Worm (Caenorhabditis elegans): ENCODE data around the gene nstp-4.
"Not testable (repeated sequence)": the region's sequence is repeated elsewhere in the genome, so short reads cannot be mapped to it uniquely, and the experiment has no call there.

nstp-4 gene

DNA sequence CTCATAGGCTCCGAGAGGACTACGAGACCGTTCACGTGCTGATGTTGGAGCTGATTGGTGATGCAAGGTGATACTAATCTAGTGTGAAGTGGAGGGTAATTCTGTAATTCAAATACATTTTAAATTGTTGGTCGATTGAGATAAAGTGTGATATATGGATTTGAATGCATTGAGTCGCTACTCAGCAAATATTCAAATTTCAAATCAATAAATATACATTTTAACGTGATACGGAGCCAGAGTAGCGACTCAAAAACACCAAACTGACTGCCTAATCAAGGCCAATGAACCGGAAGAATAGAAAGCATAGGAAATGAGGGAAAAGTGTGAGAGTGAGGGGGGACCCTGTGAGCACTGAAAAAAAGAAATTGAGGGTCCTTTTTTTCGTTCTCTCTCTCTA, 10.7 kb downstream of the nstp-4 start, which contains the start of gene C03H5.6:
TSS of gene C03H5.6 (minus strand) at position 101 of the 400 bp plus-strand sequence.
- TF ChIP-seq unc-62 (GFP tag; optimal IDR thresholded peaks at IDR 0.05) = no peak

DNA sequence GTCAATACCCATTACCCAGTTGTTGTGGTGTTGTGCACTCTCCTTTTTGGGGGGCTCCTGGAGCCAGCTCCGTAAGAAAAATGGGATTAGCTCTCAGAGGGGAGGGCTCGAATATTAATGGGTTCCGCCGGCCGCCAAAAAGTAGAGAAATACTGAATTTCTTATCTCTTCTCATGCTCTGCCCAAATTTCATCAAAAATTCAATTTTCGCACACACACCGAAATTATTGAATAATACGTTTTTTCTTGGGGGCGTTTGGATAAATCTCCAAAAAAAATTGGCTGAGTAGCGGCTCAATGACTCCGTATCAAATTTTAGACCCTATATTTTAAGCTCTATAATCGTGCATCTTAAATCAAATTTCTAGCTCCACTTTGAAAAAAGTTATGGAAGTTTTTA, 11.5 kb downstream of the nstp-4 start:
- no peak for TF ChIP-seq unc-62 (GFP tag; optimal IDR thresholded peaks at IDR 0.05)

DNA sequence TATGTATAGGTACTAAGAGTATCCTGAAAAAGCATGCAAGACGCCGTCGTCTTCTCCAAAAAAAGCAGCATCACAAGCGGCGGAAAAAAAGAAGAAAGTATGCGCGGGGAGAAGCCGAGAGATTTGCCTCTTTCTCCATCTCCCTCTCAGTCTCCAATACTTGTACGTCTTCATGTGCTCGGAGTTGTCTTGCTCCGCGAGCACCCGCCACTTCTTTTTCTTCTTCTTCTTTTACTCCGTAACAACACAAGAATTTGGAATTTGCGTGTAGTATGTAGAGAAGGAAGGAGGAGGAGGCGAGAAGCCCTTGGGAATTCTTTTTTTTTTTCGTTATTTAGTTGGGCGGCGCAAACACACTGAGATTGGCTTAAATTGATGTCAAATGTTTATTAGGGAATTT, 12.6 kb downstream of the nstp-4 start:
- no peak for TF ChIP-seq unc-62 (GFP tag; optimal IDR thresholded peaks at IDR 0.05)

DNA sequence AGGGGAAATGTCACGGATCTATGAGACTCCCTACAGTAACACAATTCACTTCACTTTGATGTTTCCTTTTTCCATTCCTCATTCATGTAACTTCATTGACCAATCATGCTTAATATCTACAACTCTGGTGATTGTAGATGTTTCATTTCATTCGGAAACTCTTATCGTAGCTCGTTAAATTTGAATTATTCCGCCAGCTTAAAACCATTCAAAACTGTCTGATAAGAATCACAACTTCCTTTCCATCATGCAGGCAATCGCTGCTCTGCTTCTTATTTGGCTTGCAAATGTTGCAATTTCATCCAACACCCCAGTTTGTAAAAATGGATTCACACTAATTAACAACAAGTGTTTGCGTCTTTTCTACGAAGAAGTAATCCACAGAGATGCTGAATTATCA, 13.8 kb downstream of the nstp-4 start, which contains the start of gene clec-10:
TSS of gene clec-10 (plus strand) at position 244 of the 400 bp plus-strand sequence.
- no peak for TF ChIP-seq unc-62 (GFP tag; optimal IDR thresholded peaks at IDR 0.05)

DNA sequence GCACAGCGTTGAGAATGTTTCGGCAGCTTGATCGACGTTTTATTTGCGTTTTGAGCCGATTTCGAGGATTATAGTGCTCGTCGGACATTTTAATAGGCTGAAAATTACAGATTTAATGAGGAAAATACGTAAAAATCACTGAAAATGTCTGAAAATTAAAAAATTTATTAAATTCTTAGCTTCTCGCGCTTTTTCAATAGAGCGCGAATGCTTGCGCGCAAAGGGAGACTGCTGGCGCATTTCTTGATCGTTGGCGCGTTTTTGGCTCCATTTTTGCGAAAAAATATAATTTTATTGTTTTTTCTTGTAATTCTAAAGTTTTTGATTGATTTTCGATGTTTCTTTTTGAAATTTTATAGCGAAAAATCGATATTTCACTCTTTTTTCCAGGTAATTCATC, 22.2 kb downstream of the nstp-4 start, which contains the start of the genes dnsn-1 and C24H12.4:
TSS of gene dnsn-1 (minus strand) at position 101 of the 400 bp plus-strand sequence.
TSS of gene C24H12.4 (plus strand) at position 391 of the 400 bp plus-strand sequence.
- no peak for TF ChIP-seq unc-62 (GFP tag; optimal IDR thresholded peaks at IDR 0.05)

DNA sequence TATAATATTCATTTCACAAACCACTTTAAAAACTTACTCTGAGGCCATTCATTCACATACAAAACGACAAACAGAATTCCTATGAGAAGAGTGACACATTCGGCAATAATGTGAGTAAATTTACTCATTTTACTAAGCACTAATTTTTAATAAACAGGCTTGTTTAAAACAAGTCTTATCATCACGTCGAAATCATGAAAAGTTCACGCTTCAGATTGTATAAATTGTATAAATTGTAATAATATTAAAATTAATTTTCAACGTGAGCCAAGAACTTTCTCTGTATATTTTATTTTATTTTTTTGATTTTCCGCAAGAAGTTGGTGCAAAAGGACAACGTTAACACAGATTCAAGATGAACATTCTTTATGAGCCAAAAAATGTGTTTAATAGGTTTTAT, 30.1 kb downstream of the nstp-4 start, which contains the start of gene C24H12.6:
TSS of gene C24H12.6 (minus strand) at position 101 of the 400 bp plus-strand sequence.
- TF ChIP-seq unc-62 (GFP tag; optimal IDR thresholded peaks at IDR 0.05) = no peak

DNA sequence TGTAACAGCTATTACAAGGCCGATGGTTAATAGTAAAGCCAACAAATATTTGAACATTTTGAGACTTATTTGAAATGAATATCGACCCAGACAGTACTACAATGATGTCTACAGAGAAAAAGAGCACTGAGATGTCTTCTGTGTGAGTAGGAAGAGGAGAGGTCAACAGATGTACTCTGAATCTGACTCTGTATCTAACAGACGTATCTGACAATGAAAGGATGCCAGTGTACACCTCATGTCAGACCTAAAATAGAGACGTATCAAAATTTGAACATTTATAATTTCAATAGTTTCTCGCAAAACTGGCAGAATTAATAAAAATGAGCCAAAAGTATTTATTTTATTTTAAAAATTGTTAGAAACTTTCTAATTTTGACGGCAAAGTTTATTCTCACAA, 34.5 kb downstream of the nstp-4 start, which contains the start of gene C24H12.8:
TSS of gene C24H12.8 (minus strand) at position 101 of the 400 bp plus-strand sequence.
- TF ChIP-seq unc-62 (GFP tag; optimal IDR thresholded peaks at IDR 0.05) = no peak

DNA sequence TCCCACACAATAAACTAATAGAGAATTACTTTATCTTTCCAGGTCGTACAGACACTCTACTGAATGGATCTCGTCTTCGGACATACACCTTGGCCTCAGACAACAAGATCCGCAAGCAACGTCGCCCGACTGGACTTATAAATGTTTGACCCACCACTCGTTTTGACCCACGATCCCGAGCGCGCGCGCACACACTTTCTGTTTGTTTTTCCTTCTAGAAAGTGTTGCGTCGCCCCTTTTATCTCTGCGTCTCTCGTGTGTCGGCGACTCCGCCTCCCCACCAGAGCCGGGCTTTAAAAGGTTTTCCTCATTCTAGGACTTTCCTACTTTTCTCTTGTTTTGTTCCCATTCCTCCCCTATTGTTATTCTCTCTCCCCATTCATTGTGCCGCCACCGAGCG, 48.6 kb downstream of the nstp-4 start:
- no peak for TF ChIP-seq unc-62 (GFP tag; optimal IDR thresholded peaks at IDR 0.05)

DNA sequence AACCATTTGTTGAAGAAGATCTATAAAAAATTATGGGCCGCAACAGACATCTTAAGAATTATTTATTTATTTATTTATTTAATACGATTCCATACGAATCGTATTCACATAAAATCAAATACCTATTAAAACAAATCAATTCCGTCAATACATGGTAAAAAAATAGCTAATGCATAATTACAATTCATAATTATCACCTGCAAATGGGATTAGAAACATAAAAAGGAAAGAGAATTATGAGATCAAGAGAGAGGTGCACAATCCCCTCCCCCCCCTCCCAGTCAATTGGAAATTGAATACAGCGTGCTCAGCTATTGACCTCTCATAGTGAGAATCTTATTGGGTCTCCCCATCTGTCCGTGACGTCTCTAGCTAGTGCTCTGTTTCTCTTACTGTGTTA, 52.5 kb downstream of the nstp-4 start, which contains the start of gene C24H12.1:
TSS of gene C24H12.1 (plus strand) at position 301 of the 400 bp plus-strand sequence.
- not testable (repeated sequence) for TF ChIP-seq unc-62 (GFP tag; optimal IDR thresholded peaks at IDR 0.05)
